Worm (Caenorhabditis elegans) whole organism, L2 larva: Measurements from ENCODE around the gene cyl-1.

Experiments used
- R02D3.7 ChIP-seq: fragments of 150-350 bp; optimal IDR thresholded peaks from 2 replicates; lab custom pipeline; 2014; ENCODE audit warnings: missing biosample characterization, missing genetic modification characterization
- Y55F3AM.14 ChIP-seq: fragments of 200-800 bp; sonication (Bioruptor generic); optimal IDR thresholded peaks from 2 replicates; lab custom pipeline; 2018; ENCODE audit warnings: mild to moderate bottlenecking, missing genetic modification characterization, missing compliant biosample characterization
- alr-1 ChIP-seq: fragments of 150-350 bp; optimal IDR thresholded peaks from 2 replicates; lab custom pipeline; 2014; ENCODE audit warnings: missing biosample characterization, missing genetic modification characterization
- blmp-1 ChIP-seq: sonication (generic microtip); optimal IDR thresholded peaks from 2 replicates; lab custom pipeline; 2017; ENCODE audit warnings: missing genetic modification characterization, mild to moderate bottlenecking, missing compliant biosample characterization, antibody characterized with exemption, moderate library complexity; ENCODE audit not compliant: insufficient read depth
- ceh-82 ChIP-seq: fragments of 150-350 bp; optimal IDR thresholded peaks from 2 replicates; lab custom pipeline; 2014; ENCODE audit warnings: missing biosample characterization, missing genetic modification characterization
- elt-1 ChIP-seq: fragments of 150-350 bp; optimal IDR thresholded peaks from 2 replicates; lab custom pipeline; 2014; ENCODE audit warnings: missing biosample characterization, missing genetic modification characterization
- mab-5 ChIP-seq: fragments of 150-350 bp; optimal IDR thresholded peaks from 2 replicates; lab custom pipeline; 2014; ENCODE audit warnings: missing biosample characterization, missing genetic modification characterization
- nhr-12 ChIP-seq: fragments of 150-350 bp; optimal IDR thresholded peaks from 2 replicates; lab custom pipeline; 2014; ENCODE audit warnings: missing biosample characterization, missing genetic modification characterization
- unc-55 ChIP-seq: fragments of 150-350 bp; sonication (generic microtip); optimal IDR thresholded peaks from 3 replicates; lab custom pipeline; 2014; ENCODE audit warnings: missing biosample characterization, missing genetic modification reagents, missing genetic modification characterization
- unc-62 ChIP-seq: fragments of 150-350 bp; optimal IDR thresholded peaks from 2 replicates; lab custom pipeline; 2014; ENCODE audit warnings: missing biosample characterization, missing genetic modification reagents, missing genetic modification characterization

- TF ChIP-seq mab-5 (tag; lab: Kevin White, UChicago) (no peak), blmp-1 (no peak), unc-55 (GFP tag; lab: Kevin White, UChicago) (no peak), R02D3.7 (tag; lab: Kevin White, UChicago) (no peak), nhr-12 (tag; lab: Kevin White, UChicago) (no peak), alr-1 (tag; lab: Kevin White, UChicago) (no peak), ceh-82 (tag; lab: Kevin White, UChicago) (no peak), unc-62 (no peak), elt-1 (tag; lab: Kevin White, UChicago) (no peak), Y55F3AM.14 (no peak)
These were observed 28.8 kb downstream of the cyl-1 start, which contains the start of gene F58H1.7 for ce11 chrV:11964723-11965122.
